Worm (Caenorhabditis elegans): ENCODE measurements around the gene Y38F1A.1.

DNA sequence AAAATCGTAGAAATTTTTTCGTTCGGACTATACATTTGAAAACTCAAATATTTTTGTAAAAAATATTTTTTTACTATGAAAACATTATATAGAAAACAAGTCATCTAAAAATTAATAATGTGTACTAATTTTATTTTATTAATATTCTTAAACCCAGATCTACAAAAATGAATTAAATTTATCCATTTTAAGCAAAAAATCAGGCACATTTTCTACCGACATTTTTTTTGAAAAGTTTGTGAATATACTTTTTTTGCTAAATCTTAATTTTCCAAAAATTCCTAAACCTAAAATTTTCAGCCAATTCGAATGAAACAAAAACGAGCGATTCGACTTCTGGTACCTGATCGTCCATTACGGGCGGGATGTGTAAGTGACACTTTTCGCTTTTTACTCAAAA is 14.8 kb downstream of the Y38F1A.1 start, which contains the start of gene arrd-10:
- TF ChIP-seq W03F9.2 (tag; optimal IDR thresholded peaks at IDR 0.05) (no peak), him-1 (tag; optimal IDR thresholded peaks at IDR 0.05) (no peak)

All from whole organism, L4/young adult.